Fruit fly (Drosophila melanogaster) whole organism: ENCODE measurements around the gene Reg-2.

Experiments
- CG8478 ChIP-seq: fragments of >200 bp; optimal IDR thresholded peaks from 2 replicates; lab custom pipeline; 2018; ENCODE audit warnings: inconsistent platforms
- Dll ChIP-seq: fragments of >200 bp; optimal IDR thresholded peaks from 2 replicates; lab custom pipeline; 2017
- EcR ChIP-seq, 2 experiments: fragments of >200 bp; optimal IDR thresholded peaks; 2 replicates each; lab custom pipeline; 2017; ENCODE audit warnings: missing biosample characterization in 2 of 2, missing genetic modification characterization in 2 of 2, missing genetic modification reagents in 2 of 2
- pan ChIP-seq: fragments of >200 bp; optimal IDR thresholded peaks from 2 replicates; lab custom pipeline; 2017
- psq ChIP-seq: fragments of >200 bp; optimal IDR thresholded peaks from 2 replicates; lab custom pipeline; 2017
- usp ChIP-seq: fragments of >200 bp; optimal IDR thresholded peaks from 2 replicates; lab custom pipeline; 2017; ENCODE audit warnings: missing biosample characterization, missing genetic modification characterization, mixed read lengths

Gene Reg-2

DNA sequence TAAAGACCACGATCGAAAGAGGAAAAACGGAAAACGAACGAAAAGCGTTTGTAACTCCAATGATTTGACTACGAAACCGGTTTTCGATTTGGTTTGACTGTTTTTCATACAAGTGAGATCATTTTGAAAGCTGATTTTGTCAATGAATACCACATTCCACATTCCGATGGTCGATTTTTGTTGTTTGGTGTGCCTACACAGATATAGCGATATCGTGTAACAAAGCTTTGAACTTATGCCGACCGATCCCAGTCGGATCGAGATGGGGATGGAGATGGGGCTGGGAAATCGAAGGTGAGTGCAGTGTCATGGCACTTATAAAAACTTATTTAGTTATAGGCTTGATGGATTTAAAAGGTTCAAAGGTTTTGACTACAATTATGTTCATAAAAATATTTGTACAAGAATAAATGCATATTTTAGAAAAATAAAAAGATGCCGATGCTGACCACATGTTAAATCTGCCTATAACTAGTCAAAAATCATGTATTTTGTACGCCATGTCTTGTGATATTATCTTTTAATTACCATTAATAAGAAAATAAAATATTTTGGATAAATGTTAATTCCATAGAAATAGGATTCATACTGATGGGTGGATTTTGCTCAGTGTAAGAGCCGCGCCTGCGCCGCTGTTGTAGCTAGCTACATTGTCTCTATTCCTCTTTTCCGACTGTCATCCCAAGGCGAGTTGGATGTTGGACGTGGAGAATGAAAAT lies 35.9 kb upstream of the Reg-2 start:
- TF ChIP-seq psq (lab: Kevin White, UChicago), result no peak
- no peak for TF ChIP-seq Dll
- no peak for TF ChIP-seq EcR (GFP tag; optimal IDR thresholded peaks at IDR 0.05; lab: Kevin White, UChicago)
- no peak for TF ChIP-seq pan (lab: Kevin White, UChicago)
- no peak for TF ChIP-seq usp (GFP tag; lab: Kevin White, UChicago)
- TF ChIP-seq CG8478, result no peak

DNA sequence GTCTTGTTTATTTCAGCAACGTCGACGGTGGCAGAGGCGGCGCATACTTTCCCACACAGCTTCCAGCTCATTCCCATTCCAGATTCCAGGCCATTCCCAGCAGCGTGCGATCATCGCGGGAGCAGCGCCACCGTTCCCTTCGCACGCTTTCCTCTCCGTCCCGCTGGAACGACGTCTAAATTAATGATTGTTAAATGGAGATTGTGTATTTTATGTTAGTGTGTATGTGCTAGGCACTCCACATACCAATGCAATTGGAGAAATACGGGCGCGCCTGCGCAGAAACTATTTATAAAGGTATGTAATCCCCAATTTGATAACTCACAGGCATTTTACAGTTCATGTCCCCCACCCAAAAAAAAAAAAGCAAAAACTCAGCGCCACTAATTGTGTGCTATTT lies 35.1 kb upstream of the Reg-2 start:
- TF ChIP-seq Dll (no peak), psq (lab: Kevin White, UChicago) (no peak), usp (GFP tag; lab: Kevin White, UChicago) (no peak), EcR (GFP tag; optimal IDR thresholded peaks at IDR 0.05; lab: Kevin White, UChicago) (no peak), CG8478 (no peak), pan (lab: Kevin White, UChicago) (no peak)

DNA sequence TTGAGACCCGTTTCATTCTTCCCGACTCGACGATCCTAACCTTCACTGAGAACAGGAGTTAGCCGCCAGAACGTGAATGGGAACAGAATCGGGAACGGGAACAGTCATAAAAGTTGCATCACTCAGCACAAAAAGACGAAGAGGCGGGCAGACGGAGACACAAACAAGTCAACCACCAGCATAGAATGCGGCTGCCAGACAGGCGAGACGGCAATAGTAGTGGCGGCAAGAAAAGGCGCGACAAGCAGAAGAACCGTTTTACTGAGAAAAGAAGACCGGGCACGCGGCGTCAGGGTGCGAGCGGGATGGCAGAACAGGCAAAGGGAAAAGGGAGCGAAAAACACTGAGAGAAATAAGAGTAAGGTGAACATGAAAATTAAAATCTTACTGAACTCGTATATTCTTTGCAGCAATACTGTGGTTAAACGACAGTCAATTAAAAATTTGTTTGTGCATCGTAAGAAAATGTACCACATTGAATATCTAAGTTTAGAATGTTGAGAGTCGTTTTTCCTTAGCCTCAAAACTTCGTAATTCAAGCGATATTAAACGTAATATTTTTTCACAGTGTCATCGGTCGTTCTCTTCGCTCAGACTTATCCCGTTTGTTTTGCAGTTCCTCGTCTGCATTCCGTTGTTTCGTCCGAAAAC lies 34.1 kb upstream of the Reg-2 start:
- no peak for TF ChIP-seq usp (GFP tag; lab: Kevin White, UChicago)
- peak in 1 of 2 experiments; percentile 89 for TF ChIP-seq EcR (GFP tag; optimal IDR thresholded peaks at IDR 0.05; lab: Kevin White, UChicago)

DNA sequence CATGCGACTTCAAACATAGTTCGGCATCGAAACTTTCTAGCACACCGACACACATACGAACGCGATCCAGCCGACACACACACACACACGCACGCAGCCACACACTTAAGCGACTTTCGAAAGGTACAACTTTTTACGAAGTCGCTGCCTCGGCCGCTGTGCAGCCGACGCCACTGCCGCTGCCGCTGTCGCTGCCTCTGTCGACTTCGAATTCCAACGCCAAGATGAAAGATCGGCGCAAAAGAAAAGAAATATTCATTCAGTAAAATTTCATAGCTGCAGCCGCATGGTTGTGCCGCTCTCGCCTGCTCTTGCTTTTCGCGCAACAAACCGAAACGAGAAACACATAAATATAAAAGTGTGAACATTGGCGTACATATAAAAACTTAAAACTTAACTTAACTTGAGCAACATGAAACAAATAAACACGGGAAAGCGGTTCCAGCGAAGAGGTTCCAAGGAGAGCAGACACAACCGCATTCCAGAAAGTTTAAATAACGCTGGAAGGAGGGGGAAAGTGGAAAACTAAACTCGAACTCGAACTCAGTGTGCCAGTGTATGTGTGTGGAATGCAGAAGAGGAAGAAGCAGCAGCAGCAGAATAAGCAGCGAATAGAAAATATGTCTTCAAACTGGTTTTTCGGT lies 33.2 kb upstream of the Reg-2 start:
- TF ChIP-seq EcR (GFP tag; optimal IDR thresholded peaks at IDR 0.05; lab: Kevin White, UChicago), result no peak
- no peak for TF ChIP-seq pan (lab: Kevin White, UChicago)
- no peak for TF ChIP-seq Dll
- no peak for TF ChIP-seq psq (lab: Kevin White, UChicago)
- TF ChIP-seq CG8478, result no peak
- TF ChIP-seq usp (GFP tag; lab: Kevin White, UChicago), result no peak

DNA sequence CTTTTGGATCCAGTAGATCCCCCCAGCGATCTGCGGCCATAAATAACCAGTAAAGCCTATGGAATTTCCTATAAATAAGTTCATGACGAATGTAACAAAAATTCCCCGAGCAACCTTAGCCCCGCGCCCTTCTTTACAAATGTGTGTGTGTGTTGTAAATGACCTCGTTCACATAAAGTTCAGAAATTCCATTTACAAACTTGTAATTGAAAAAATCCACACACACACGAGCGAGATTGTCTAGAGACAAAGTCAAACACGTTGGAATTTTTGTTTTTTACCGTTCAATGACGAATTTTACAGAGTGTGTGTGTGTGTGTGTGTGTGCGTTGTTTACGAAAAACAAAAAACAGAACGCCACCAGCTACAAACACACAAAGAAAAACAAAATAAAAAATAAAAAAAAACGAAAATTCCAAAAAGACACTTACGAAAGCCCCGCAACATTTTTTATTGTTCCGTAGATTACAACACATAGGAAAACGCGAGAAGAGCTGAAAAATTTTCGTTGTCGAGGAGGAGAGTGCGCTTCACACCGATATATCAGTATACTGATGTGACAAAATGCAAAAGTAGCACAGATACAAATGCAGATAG lies 32.5 kb upstream of the Reg-2 start:
- TF ChIP-seq EcR (GFP tag; optimal IDR thresholded peaks at IDR 0.05; lab: Kevin White, UChicago) (no peak), CG8478 (no peak), pan (lab: Kevin White, UChicago) (no peak), psq (lab: Kevin White, UChicago) (no peak), usp (GFP tag; lab: Kevin White, UChicago) (no peak), Dll (no peak)

DNA sequence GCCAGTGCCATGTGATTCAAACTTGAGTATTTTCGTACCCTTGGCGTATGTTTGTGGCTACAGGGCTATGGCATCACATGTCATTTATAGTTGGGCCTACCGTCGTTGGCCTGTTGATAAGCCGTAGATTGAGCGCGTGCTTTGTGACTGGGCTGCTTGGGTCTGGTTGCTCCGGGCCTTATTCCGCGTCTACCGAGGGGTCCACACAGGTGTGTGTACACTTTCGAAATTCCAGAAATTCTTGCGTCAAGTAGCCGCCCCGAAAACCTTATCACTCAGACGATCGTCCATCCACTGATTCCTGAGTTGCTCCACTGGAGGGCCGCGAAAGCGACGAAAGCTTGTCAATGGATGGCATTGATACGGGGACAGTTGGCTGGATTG lies 31.7 kb upstream of the Reg-2 start:
- TF ChIP-seq usp (GFP tag; lab: Kevin White, UChicago), result no peak
- TF ChIP-seq pan (lab: Kevin White, UChicago), result no peak
- TF ChIP-seq EcR (GFP tag; optimal IDR thresholded peaks at IDR 0.05; lab: Kevin White, UChicago), result no peak
- TF ChIP-seq CG8478, result no peak
- TF ChIP-seq Dll, result no peak
- TF ChIP-seq psq (lab: Kevin White, UChicago), result no peak

DNA sequence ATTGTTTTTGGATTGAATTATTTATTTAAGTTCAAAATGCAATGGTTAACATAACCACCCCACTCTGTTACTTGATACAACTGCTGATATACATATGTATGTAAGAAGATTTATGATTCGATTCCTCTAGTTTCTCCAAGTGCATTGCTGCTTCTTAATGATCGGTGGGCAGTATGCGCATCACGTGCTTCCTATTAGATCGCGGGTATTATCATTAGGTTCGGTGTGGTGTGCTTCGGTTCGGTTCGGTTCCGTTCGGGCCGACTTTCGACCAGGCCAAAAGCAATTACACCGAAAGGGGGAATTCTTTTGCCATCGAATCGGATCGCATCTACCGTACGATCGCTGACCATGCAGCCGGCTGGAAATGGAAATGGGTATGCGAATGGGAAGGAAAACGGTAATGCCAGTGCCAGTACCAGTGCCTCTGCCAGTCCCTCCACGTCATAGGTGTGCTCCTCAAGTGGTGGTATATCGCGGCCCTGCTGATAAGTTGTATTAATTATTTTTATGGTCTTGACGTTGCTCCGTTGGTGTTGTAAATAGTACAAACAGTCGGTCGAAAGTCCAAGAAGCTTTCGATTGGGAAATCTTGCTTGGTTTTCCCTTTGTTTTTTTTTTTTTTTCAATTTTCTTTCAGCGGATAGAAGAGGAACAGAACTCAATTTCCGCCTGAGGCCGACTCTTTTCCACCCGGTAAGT lies 31.1 kb upstream of the Reg-2 start:
- TF ChIP-seq usp (GFP tag; lab: Kevin White, UChicago) (no peak), Dll (no peak), EcR (GFP tag; optimal IDR thresholded peaks at IDR 0.05; lab: Kevin White, UChicago) (no peak), pan (lab: Kevin White, UChicago) (no peak)

DNA sequence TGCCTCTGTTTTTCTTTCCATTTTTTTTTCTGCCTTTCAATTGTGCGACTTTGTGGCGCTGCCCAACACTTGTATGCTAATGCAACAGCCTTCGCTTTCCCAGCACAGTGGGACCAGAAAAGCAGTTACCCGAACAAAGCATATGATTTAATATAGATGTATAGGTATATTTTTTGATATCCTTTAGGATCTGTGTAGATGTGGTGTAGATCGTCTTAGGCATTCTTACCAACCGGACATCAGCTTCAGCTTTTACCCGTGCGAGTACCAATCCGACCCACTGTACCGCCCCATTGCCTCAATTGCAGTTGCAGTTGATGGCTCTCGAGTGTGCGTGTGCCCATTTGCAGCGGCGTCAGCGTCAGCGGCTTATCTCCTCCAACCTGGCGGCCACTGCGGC lies 30.1 kb upstream of the Reg-2 start:
- TF ChIP-seq psq (lab: Kevin White, UChicago), result no peak
- no peak for TF ChIP-seq EcR (GFP tag; optimal IDR thresholded peaks at IDR 0.05; lab: Kevin White, UChicago)
- no peak for TF ChIP-seq usp (GFP tag; lab: Kevin White, UChicago)

DNA sequence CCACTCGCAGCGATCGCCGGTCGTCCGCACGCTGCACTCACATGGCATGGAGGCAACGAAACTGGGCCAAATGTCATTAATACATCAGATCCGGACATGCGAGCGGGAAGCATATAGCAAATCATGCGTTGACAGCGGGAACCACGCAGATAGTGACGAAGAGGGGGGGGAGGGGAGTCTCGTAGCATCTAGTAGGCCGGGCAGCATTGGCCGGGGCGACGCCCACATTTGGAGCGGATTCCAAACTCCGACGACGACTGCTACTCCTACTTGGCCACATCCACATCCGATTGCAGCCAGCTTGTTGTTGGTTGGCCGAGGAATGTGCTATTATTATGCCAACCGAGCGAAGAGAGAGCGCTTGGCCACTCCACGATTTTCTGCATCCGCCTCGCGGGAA lies 29.2 kb upstream of the Reg-2 start:
- no peak for TF ChIP-seq usp (GFP tag; lab: Kevin White, UChicago)
- TF ChIP-seq pan (lab: Kevin White, UChicago), result no peak
- TF ChIP-seq psq (lab: Kevin White, UChicago), result no peak
- no peak for TF ChIP-seq EcR (GFP tag; optimal IDR thresholded peaks at IDR 0.05; lab: Kevin White, UChicago)
- TF ChIP-seq CG8478, result no peak
- no peak for TF ChIP-seq Dll

DNA sequence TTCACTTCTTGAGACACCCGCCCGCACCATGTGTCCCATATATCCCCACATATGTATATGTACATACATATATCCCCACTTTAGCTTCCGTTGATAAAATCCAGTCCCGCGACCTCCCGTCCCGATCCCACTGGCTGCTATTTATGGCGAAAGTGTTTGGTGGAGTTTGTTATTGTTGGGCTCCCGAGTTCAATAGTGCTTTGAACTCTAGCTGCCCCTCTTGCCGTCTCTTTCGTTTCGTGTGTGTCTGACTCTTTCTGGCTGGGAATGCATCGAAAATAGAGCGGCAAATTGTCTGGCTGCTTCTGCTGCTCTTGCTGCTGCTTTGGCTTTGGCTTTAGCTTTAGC lies 28.6 kb upstream of the Reg-2 start:
- no peak for TF ChIP-seq usp (GFP tag; lab: Kevin White, UChicago)
- peak in 1 of 2 experiments; percentile 87 for TF ChIP-seq EcR (GFP tag; optimal IDR thresholded peaks at IDR 0.05; lab: Kevin White, UChicago)

DNA sequence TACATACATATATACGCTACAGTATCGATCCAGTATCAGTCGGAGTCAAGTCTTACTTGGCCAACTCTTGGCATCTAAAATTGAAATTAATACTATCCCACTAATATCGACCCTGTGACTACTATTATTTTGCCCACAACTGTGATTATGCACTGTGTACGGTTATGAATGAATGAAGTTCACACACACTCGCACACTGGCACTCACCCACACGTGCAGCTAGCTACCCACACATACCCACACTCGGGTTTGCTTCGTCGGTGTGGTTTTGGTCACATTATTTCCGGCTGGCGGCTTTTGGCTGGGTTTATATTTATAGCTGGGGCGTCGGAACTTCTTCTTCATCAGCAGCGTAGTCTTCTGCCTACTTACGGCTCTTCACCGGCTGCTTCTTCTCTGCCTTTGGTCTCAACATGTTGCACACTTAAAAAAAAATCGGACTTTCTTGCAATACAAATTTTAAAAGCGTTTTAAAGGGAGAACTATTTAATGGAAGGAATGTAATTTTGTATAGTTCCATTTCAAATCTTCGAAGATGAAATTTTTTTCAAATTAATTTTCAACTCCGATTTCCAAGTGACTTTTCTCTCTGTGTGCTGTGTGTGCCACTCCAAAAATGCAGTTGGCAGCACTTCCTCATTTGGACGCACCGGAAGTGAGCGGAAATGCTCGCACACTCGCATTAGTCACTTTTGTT lies 28.1 kb upstream of the Reg-2 start:
- TF ChIP-seq psq (lab: Kevin White, UChicago), result no peak
- TF ChIP-seq Dll, result no peak
- no peak for TF ChIP-seq pan (lab: Kevin White, UChicago)
- no peak for TF ChIP-seq CG8478
- TF ChIP-seq EcR (GFP tag; optimal IDR thresholded peaks at IDR 0.05; lab: Kevin White, UChicago), result no peak
